Fruit fly (Drosophila melanogaster) whole organism, prepupa: ENCODE results near the gene Usp8.

ENCODE experiments used
- CG10631 ChIP-seq: fragments of 200-800 bp; sonication (Bioruptor generic); optimal IDR thresholded peaks from 2 replicates; lab custom pipeline; 2016; ENCODE audit warnings: missing biosample characterization, missing genetic modification characterization
- CG10669 ChIP-seq: fragments of 200-800 bp; sonication (Bioruptor generic); optimal IDR thresholded peaks from 3 replicates; lab custom pipeline; 2018; ENCODE audit warnings: missing biosample characterization, mild to moderate bottlenecking, missing genetic modification characterization, moderate library complexity
- CG11294 ChIP-seq: fragments of 200-800 bp; sonication (Bioruptor generic); IDR thresholded peaks from 2 replicates; pipeline ENCODE4 v1.3.6; 2022; ENCODE audit warnings: missing biosample characterization, missing genetic modification characterization
- CG11902 ChIP-seq: fragments of 200-800 bp; sonication (Bioruptor generic); optimal IDR thresholded peaks from 3 replicates; lab custom pipeline; 2016; ENCODE audit warnings: missing biosample characterization, missing genetic modification characterization
- CG1621 ChIP-seq: fragments of 200-800 bp; sonication (Bioruptor generic); optimal IDR thresholded peaks from 3 replicates; lab custom pipeline; 2018; ENCODE audit warnings: missing biosample characterization, mild to moderate bottlenecking, missing genetic modification characterization
- CG31627 ChIP-seq: fragments of 200-800 bp; sonication (Bioruptor generic); optimal IDR thresholded peaks from 3 replicates; lab custom pipeline; 2016; ENCODE audit warnings: missing biosample characterization, missing genetic modification characterization
- CG32006 ChIP-seq: fragments of 200-800 bp; sonication (Bioruptor generic); optimal IDR thresholded peaks from 3 replicates; lab custom pipeline; 2017; ENCODE audit warnings: missing biosample characterization, mild to moderate bottlenecking, missing genetic modification characterization
- CG34406 ChIP-seq: fragments of 200-800 bp; sonication (Bioruptor generic); optimal IDR thresholded peaks from 3 replicates; lab custom pipeline; 2016; ENCODE audit warnings: missing biosample characterization, missing genetic modification characterization
- CG3919 ChIP-seq: fragments of 200-800 bp; sonication (Bioruptor generic); optimal IDR thresholded peaks from 3 replicates; lab custom pipeline; 2016; ENCODE audit warnings: missing biosample characterization, missing genetic modification characterization
- CG4318 ChIP-seq: fragments of 200-800 bp; sonication (Bioruptor generic); optimal IDR thresholded peaks from 3 replicates; lab custom pipeline; 2017; ENCODE audit warnings: missing biosample characterization, mild to moderate bottlenecking, missing genetic modification characterization
- CG6163 ChIP-seq: fragments of 200-800 bp; sonication (Bioruptor generic); IDR thresholded peaks from 3 replicates; pipeline ENCODE4 v1.3.6; 2022; ENCODE audit warnings: missing biosample characterization, missing genetic modification characterization
- CG6276 ChIP-seq: fragments of 200-800 bp; sonication (Bioruptor generic); optimal IDR thresholded peaks from 2 replicates; lab custom pipeline; 2017; ENCODE audit warnings: missing biosample characterization, mild to moderate bottlenecking, missing genetic modification characterization
- CG6792 ChIP-seq: fragments of 200-800 bp; sonication (Bioruptor generic); optimal IDR thresholded peaks from 3 replicates; lab custom pipeline; 2016; ENCODE audit warnings: missing biosample characterization, missing genetic modification characterization
- CG6808 ChIP-seq: fragments of 200-800 bp; sonication (Bioruptor generic); optimal IDR thresholded peaks from 3 replicates; lab custom pipeline; 2017; ENCODE audit warnings: missing biosample characterization, missing genetic modification characterization, mild to moderate bottlenecking, moderate library complexity, missing genetic modification reagents
- CG6854 ChIP-seq: fragments of 200-800 bp; sonication (Bioruptor generic); optimal IDR thresholded peaks from 2 replicates; lab custom pipeline; 2017; ENCODE audit warnings: missing biosample characterization, mild to moderate bottlenecking, missing genetic modification characterization
- CG7368 ChIP-seq: fragments of 200-800 bp; sonication (Bioruptor generic); optimal IDR thresholded peaks from 3 replicates; lab custom pipeline; 2016; ENCODE audit warnings: missing biosample characterization, missing genetic modification characterization
- CG8119 ChIP-seq: fragments of 200-800 bp; sonication (Bioruptor generic); IDR thresholded peaks from 3 replicates; pipeline ENCODE4 v1.3.6; 2022; ENCODE audit warnings: missing biosample characterization, missing genetic modification characterization
- CG8632 ChIP-seq: fragments of 200-800 bp; sonication (Bioruptor generic); optimal IDR thresholded peaks from 3 replicates; lab custom pipeline; 2016; ENCODE audit warnings: missing biosample characterization, missing genetic modification characterization
- CG9139 ChIP-seq: fragments of 200-800 bp; sonication (Bioruptor generic); optimal IDR thresholded peaks from 3 replicates; lab custom pipeline; 2017; ENCODE audit warnings: missing biosample characterization, mild to moderate bottlenecking, missing genetic modification characterization
- Eip75B ChIP-seq: fragments of 200-800 bp; sonication (Bioruptor generic); optimal IDR thresholded peaks from 3 replicates; lab custom pipeline; 2016; ENCODE audit warnings: missing biosample characterization, missing genetic modification characterization
- Eip78C ChIP-seq: fragments of 200-800 bp; sonication (Bioruptor generic); peaks from one replicate; lab custom pipeline; 2016; ENCODE audit warnings: missing biosample characterization, missing genetic modification characterization
- Ets21C ChIP-seq: fragments of 200-800 bp; sonication (Bioruptor generic); optimal IDR thresholded peaks from 3 replicates; lab custom pipeline; 2016; ENCODE audit warnings: missing biosample characterization, missing genetic modification characterization
- Gug ChIP-seq: fragments of 200-800 bp; sonication (Bioruptor generic); IDR thresholded peaks from 2 replicates; pipeline ENCODE4 v1.3.6; 2022; ENCODE audit warnings: missing biosample characterization, missing genetic modification characterization
- Hr38 ChIP-seq: sonication (Bioruptor generic); optimal IDR thresholded peaks from 2 replicates; lab custom pipeline; 2016; ENCODE audit warnings: missing biosample characterization, missing genetic modification characterization
- Hr39 ChIP-seq: fragments of 200-800 bp; sonication (Bioruptor generic); optimal IDR thresholded peaks from 2 replicates; lab custom pipeline; 2016; ENCODE audit warnings: missing biosample characterization, missing genetic modification characterization
- Hr4 ChIP-seq: fragments of 200-800 bp; sonication (Bioruptor generic); optimal IDR thresholded peaks from 3 replicates; lab custom pipeline; 2016; ENCODE audit warnings: missing biosample characterization, missing genetic modification characterization
- Lpt ChIP-seq: fragments of 200-800 bp; sonication (Bioruptor generic); optimal IDR thresholded peaks from 3 replicates; lab custom pipeline; 2016; ENCODE audit warnings: missing biosample characterization, missing genetic modification characterization
- Met ChIP-seq: fragments of 200-800 bp; sonication (Bioruptor generic); optimal IDR thresholded peaks from 3 replicates; lab custom pipeline; 2016; ENCODE audit warnings: missing biosample characterization, missing genetic modification characterization
- OdsH ChIP-seq: fragments of 200-800 bp; sonication (Bioruptor generic); optimal IDR thresholded peaks from 3 replicates; lab custom pipeline; 2016; ENCODE audit warnings: missing biosample characterization, missing genetic modification characterization
- Sox102F ChIP-seq: fragments of 200-800 bp; sonication (Bioruptor generic); optimal IDR thresholded peaks from 2 replicates; lab custom pipeline; 2016; ENCODE audit warnings: missing biosample characterization, mild to moderate bottlenecking, missing genetic modification characterization
- Sox14 ChIP-seq: fragments of 200-800 bp; sonication (Bioruptor generic); optimal IDR thresholded peaks from 3 replicates; lab custom pipeline; 2016; ENCODE audit warnings: missing biosample characterization, missing genetic modification characterization
- achi ChIP-seq: fragments of 200-800 bp; sonication (Bioruptor generic); optimal IDR thresholded peaks from 3 replicates; lab custom pipeline; 2016; ENCODE audit warnings: missing biosample characterization, missing genetic modification characterization
- cyc ChIP-seq: fragments of 200-800 bp; sonication (Bioruptor generic); optimal IDR thresholded peaks from 3 replicates; lab custom pipeline; 2016; ENCODE audit warnings: missing biosample characterization, missing genetic modification characterization
- dac ChIP-seq: fragments of 200-800 bp; sonication (Bioruptor generic); optimal IDR thresholded peaks from 2 replicates; lab custom pipeline; 2017; ENCODE audit warnings: missing biosample characterization, mild to moderate bottlenecking, missing genetic modification characterization
- dsx ChIP-seq: fragments of 200-800 bp; optimal IDR thresholded peaks from 3 replicates; lab custom pipeline; 2019; ENCODE audit warnings: missing biosample characterization, mild to moderate bottlenecking, missing genetic modification characterization, moderate library complexity; ENCODE audit not compliant: poor library complexity, severe bottlenecking
- eg ChIP-seq: fragments of 200-800 bp; sonication (Bioruptor generic); IDR thresholded peaks from 3 replicates; pipeline ENCODE4 v1.3.6; 2022; ENCODE audit warnings: missing biosample characterization, missing genetic modification characterization
- esn ChIP-seq: fragments of 200-800 bp; sonication (Bioruptor generic); optimal IDR thresholded peaks from 2 replicates; lab custom pipeline; 2016; ENCODE audit warnings: missing biosample characterization, mild to moderate bottlenecking, missing genetic modification characterization, moderate library complexity
- fd59A ChIP-seq: fragments of 200-800 bp; sonication (Bioruptor generic); optimal IDR thresholded peaks from 2 replicates; lab custom pipeline; 2017; ENCODE audit warnings: missing biosample characterization, mild to moderate bottlenecking, missing genetic modification characterization, missing genetic modification reagents
- fd85E ChIP-seq: fragments of 200-800 bp; sonication (Bioruptor generic); optimal IDR thresholded peaks from 3 replicates; lab custom pipeline; 2016; ENCODE audit warnings: missing biosample characterization, missing genetic modification characterization
- fkh ChIP-seq: fragments of 200-800 bp; sonication (Bioruptor generic); optimal IDR thresholded peaks from 3 replicates; lab custom pipeline; 2017; ENCODE audit warnings: missing biosample characterization, mild to moderate bottlenecking, missing genetic modification characterization, moderate library complexity
- lz ChIP-seq: fragments of 200-800 bp; sonication (Bioruptor generic); optimal IDR thresholded peaks from 3 replicates; lab custom pipeline; 2016; ENCODE audit warnings: missing biosample characterization, missing genetic modification characterization
- net ChIP-seq: fragments of 200-800 bp; sonication (Bioruptor generic); optimal IDR thresholded peaks from 3 replicates; lab custom pipeline; 2016; ENCODE audit warnings: missing biosample characterization, missing genetic modification characterization
- salr ChIP-seq, 2 experiments: fragments of 200-800 bp; sonication (Bioruptor generic); optimal IDR thresholded peaks; 3 replicates each; lab custom pipeline; 2016 to 2018; ENCODE audit warnings: missing biosample characterization in 2 of 2, missing genetic modification characterization in 2 of 2, mild to moderate bottlenecking in 1 of 2
- spab ChIP-seq: fragments of 200-800 bp; sonication (Bioruptor generic); optimal IDR thresholded peaks from 2 replicates; lab custom pipeline; 2017; ENCODE audit warnings: missing biosample characterization, mild to moderate bottlenecking, missing genetic modification characterization, missing genetic modification reagents
- topi ChIP-seq: fragments of 200-800 bp; sonication (Bioruptor generic); optimal IDR thresholded peaks from 3 replicates; lab custom pipeline; 2016; ENCODE audit warnings: missing biosample characterization, missing genetic modification characterization
- vri ChIP-seq: fragments of 200-800 bp; sonication (Bioruptor generic); optimal IDR thresholded peaks from 3 replicates; lab custom pipeline; 2016; ENCODE audit warnings: missing biosample characterization, mild to moderate bottlenecking, missing genetic modification characterization

The Usp8 gene

dm6 chr3R:21158643-21159042 lies 24.6 kb downstream of the Usp8 start:
- TF ChIP-seq net (GFP tag; lab: Kevin White, UChicago) (no peak), fd59A (GFP tag; lab: Kevin White, UChicago) (no peak), fkh (GFP tag; lab: Kevin White, UChicago) (peak; percentile 68), CG7368 (no peak), Hr38 (no peak), vri (no peak), lz (GFP tag; lab: Kevin White, UChicago) (no peak)

dm6 chr3R:21161042-21161532 lies 27.0 kb downstream of the Usp8 start, which contains the start of gene cDIP:
Gene cDIP (minus strand): TSS chr3R:21161092.
- TF ChIP-seq CG34406 (no peak), CG3919 (no peak), CG11294 (GFP tag; lab: Robert Waterston, UW) (no peak), CG8119 (GFP tag; lab: Robert Waterston, UW) (no peak)
- TF ChIP-seq, all 60 proteins: peak for 0

dm6 chr3R:21161620-21162029 lies 27.6 kb downstream of the Usp8 start:
- TF ChIP-seq Ets21C (no peak), CG3919 (no peak), CG10669 (GFP tag; lab: Kevin White, UChicago) (no peak), fd59A (GFP tag; lab: Kevin White, UChicago) (no peak), Sox14 (GFP tag; lab: Kevin White, UChicago) (no peak), CG11294 (GFP tag; lab: Robert Waterston, UW) (no peak), Sox102F (no peak), Gug (GFP tag; lab: Robert Waterston, UW) (no peak), CG6808 (no peak), CG10631 (GFP tag; lab: Kevin White, UChicago) (no peak), achi (GFP tag; lab: Kevin White, UChicago) (no peak), CG31627 (GFP tag; lab: Kevin White, UChicago) (no peak), CG6163 (GFP tag; lab: Robert Waterston, UW) (no peak), net (GFP tag; lab: Kevin White, UChicago) (no peak), Hr39 (GFP tag; lab: Kevin White, UChicago) (no peak), CG9139 (GFP tag; lab: Kevin White, UChicago) (no peak), cyc (GFP tag; lab: Kevin White, UChicago) (no peak), CG8632 (GFP tag; lab: Kevin White, UChicago) (peak; percentile 3), CG6276 (no peak), CG32006 (GFP tag; lab: Kevin White, UChicago) (peak; percentile 34), vri (peak; percentile 42), eg (GFP tag; lab: Robert Waterston, UW) (no peak), esn (no peak), CG1621 (tag; lab: Kevin White, UChicago) (no peak), fkh (GFP tag; lab: Kevin White, UChicago) (peak; percentile 67), Lpt (GFP tag; lab: Kevin White, UChicago) (no peak), CG11902 (GFP tag; lab: Kevin White, UChicago) (no peak), spab (GFP tag; lab: Kevin White, UChicago) (no peak), Eip75B (no peak), CG6854 (no peak), salr (GFP tag; optimal IDR thresholded peaks at IDR 0.05; lab: Kevin White, UChicago) (no peak), Hr4 (GFP tag; lab: Kevin White, UChicago) (no peak), CG4318 (GFP tag; lab: Kevin White, UChicago) (no peak), dsx (GFP tag; lab: Kevin White, UChicago) (peak; percentile 76), Met (GFP tag; lab: Kevin White, UChicago) (no peak), CG8119 (GFP tag; lab: Robert Waterston, UW) (0 out of 3 replicates have a peak, but pooled peaks have one; percentile 21), CG34406 (no peak), fd85E (GFP tag; lab: Kevin White, UChicago) (no peak), topi (no peak), OdsH (GFP tag; lab: Kevin White, UChicago) (no peak), dac (GFP tag; lab: Kevin White, UChicago) (no peak), CG6792 (GFP tag; lab: Kevin White, UChicago) (no peak), Eip78C (peak; percentile 59)
